Worm (Caenorhabditis elegans) whole organism, mixed stage, embryonic: Measurements from ENCODE around the gene T02G5.7.

Experiments
- blmp-1 ChIP-seq: fragments of 150-350 bp; optimal IDR thresholded peaks from 2 replicates; lab custom pipeline; 2014; ENCODE audit warnings: missing biosample characterization, missing genetic modification characterization
- ceh-43 ChIP-seq: fragments of 200-800 bp; sonication (Bioruptor generic); optimal IDR thresholded peaks from 2 replicates; lab custom pipeline; 2018; ENCODE audit warnings: mild to moderate bottlenecking, missing genetic modification characterization, moderate library complexity, missing compliant biosample characterization
- elt-1 ChIP-seq: sonication (generic microtip); optimal IDR thresholded peaks from 2 replicates; lab custom pipeline; 2017; ENCODE audit warnings: missing genetic modification characterization, mild to moderate bottlenecking, missing compliant biosample characterization, antibody characterized with exemption, moderate library complexity, borderline replicate concordance; ENCODE audit not compliant: insufficient read depth
- elt-3 ChIP-seq: fragments of 150-350 bp; optimal IDR thresholded peaks from 2 replicates; lab custom pipeline; 2014; ENCODE audit warnings: missing biosample characterization, missing genetic modification characterization
- ham-2 ChIP-seq: fragments of 200-800 bp; sonication (Bioruptor generic); optimal IDR thresholded peaks from 2 replicates; lab custom pipeline; 2018; ENCODE audit warnings: mild to moderate bottlenecking, missing genetic modification characterization, missing compliant biosample characterization
- lin-13 ChIP-seq: fragments of 150-350 bp; optimal IDR thresholded peaks from 2 replicates; lab custom pipeline; 2014; ENCODE audit warnings: missing biosample characterization, missing genetic modification characterization
- nhr-12 ChIP-seq: fragments of 150-350 bp; optimal IDR thresholded peaks from 2 replicates; lab custom pipeline; 2014; ENCODE audit warnings: missing biosample characterization, missing genetic modification characterization
- nhr-237 ChIP-seq: fragments of 150-350 bp; optimal IDR thresholded peaks from 2 replicates; lab custom pipeline; 2014; ENCODE audit warnings: missing biosample characterization, missing genetic modification characterization
- nhr-28 ChIP-seq: fragments of 150-350 bp; optimal IDR thresholded peaks from 2 replicates; lab custom pipeline; 2014; ENCODE audit warnings: missing biosample characterization, missing genetic modification characterization
- nhr-76 ChIP-seq: sonication (generic microtip); optimal IDR thresholded peaks from 2 replicates; lab custom pipeline; 2017; ENCODE audit warnings: missing biosample characterization, missing genetic modification characterization
- snpc-4 ChIP-seq: fragments of 150-350 bp; optimal IDR thresholded peaks from 2 replicates; lab custom pipeline; 2014; ENCODE audit warnings: missing biosample characterization, missing genetic modification characterization
- unc-39 ChIP-seq: fragments of 150-350 bp; optimal IDR thresholded peaks from 2 replicates; lab custom pipeline; 2014; ENCODE audit warnings: missing biosample characterization, missing genetic modification characterization
- unc-62 ChIP-seq: fragments of 150-350 bp; optimal IDR thresholded peaks from 2 replicates; lab custom pipeline; 2014; ENCODE audit warnings: missing biosample characterization, missing genetic modification reagents, missing genetic modification characterization
- ztf-11 ChIP-seq: fragments of 150-350 bp; optimal IDR thresholded peaks from 2 replicates; lab custom pipeline; 2014; ENCODE audit warnings: missing biosample characterization, missing genetic modification characterization

ce11 chrII:7061730-7062129, 13.7 kb upstream of the T02G5.7 start, which contains the start of gene acs-6:
- TF ChIP-seq ceh-43 (GFP tag; lab: Kevin White, UChicago) (no peak), lin-13 (no peak), unc-62 (no peak), nhr-76 (no peak), snpc-4 (tag; lab: Kevin White, UChicago) (no peak), ztf-11 (tag; lab: Kevin White, UChicago) (no peak), unc-39 (tag; lab: Kevin White, UChicago) (no peak), nhr-28 (no peak), ham-2 (GFP tag; lab: Kevin White, UChicago) (no peak), elt-3 (tag; lab: Kevin White, UChicago) (no peak), elt-1 (no peak), blmp-1 (tag; lab: Kevin White, UChicago) (no peak), nhr-237 (no peak), nhr-12 (tag; lab: Kevin White, UChicago) (no peak)
